Fruit fly (Drosophila melanogaster): ENCODE data around the gene Invadolysin.

Gene Invadolysin

dm6 chr3R:10124764-10125163 is 19.7 kb upstream of the Invadolysin start:
- TF ChIP-seq CG9948 (tag; optimal IDR thresholded peaks at IDR 0.05) (no peak), CG15710 (tag; optimal IDR thresholded peaks at IDR 0.05) (no peak), CG34367 (tag; optimal IDR thresholded peaks at IDR 0.05) (no peak), Snoo (tag; optimal IDR thresholded peaks at IDR 0.05) (no peak), Pif1A (GFP tag; optimal IDR thresholded peaks at IDR 0.05) (no peak), CG8159 (tag; optimal IDR thresholded peaks at IDR 0.05) (no peak), CG13204 (GFP tag; optimal IDR thresholded peaks at IDR 0.05) (no peak), CG17806 (tag; optimal IDR thresholded peaks at IDR 0.05) (no peak), rn (GFP tag; IDR thresholded peaks at IDR 0.05) (no peak), fd96Ca (GFP tag; IDR thresholded peaks at IDR 0.05) (0 out of 3 replicates have a peak, but pooled peaks have one; percentile 29), gl (tag; optimal IDR thresholded peaks at IDR 0.05) (no peak), CG4496 (GFP tag; IDR thresholded peaks at IDR 0.05) (peak; percentile 41; the same call in 1 of the 3 replicates), D1 (tag; optimal IDR thresholded peaks at IDR 0.05) (no peak), EcR (GFP tag; optimal IDR thresholded peaks at IDR 0.05) (no peak), CG10348 (GFP tag; IDR thresholded peaks at IDR 0.05) (no peak), CG32121 (GFP tag; IDR thresholded peaks at IDR 0.05) (no peak), CG12605 (GFP tag; IDR thresholded peaks at IDR 0.05) (no peak), CG8301 (tag; optimal IDR thresholded peaks at IDR 0.05) (peak; percentile 45), CG14655 (GFP tag; optimal IDR thresholded peaks at IDR 0.05) (peak; percentile 52), Ets98B (GFP tag; IDR thresholded peaks at IDR 0.05) (peak; percentile 42; the same call in 1 of the 2 replicates), Pif1B (GFP tag; optimal IDR thresholded peaks at IDR 0.05) (no peak)

- TF ChIP-seq D1 (tag; optimal IDR thresholded peaks at IDR 0.05): no peak
- peak; percentile 25; the same call in 1 of the 3 replicates for TF ChIP-seq fd96Ca (GFP tag; IDR thresholded peaks at IDR 0.05)
- TF ChIP-seq Snoo (tag; optimal IDR thresholded peaks at IDR 0.05): no peak
- TF ChIP-seq CG4496 (GFP tag; IDR thresholded peaks at IDR 0.05): 0 out of 3 replicates have a peak, but pooled peaks have one; percentile 41
- TF ChIP-seq Pif1B (GFP tag; optimal IDR thresholded peaks at IDR 0.05): peak; percentile 50
- TF ChIP-seq CG8159 (tag; optimal IDR thresholded peaks at IDR 0.05): no peak
- peak; percentile 63; the same call in 1 of the 2 replicates for TF ChIP-seq Ets98B (GFP tag; IDR thresholded peaks at IDR 0.05)
- TF ChIP-seq gl (tag; optimal IDR thresholded peaks at IDR 0.05): peak; percentile 11
- peak; percentile 41 for TF ChIP-seq EcR (GFP tag; optimal IDR thresholded peaks at IDR 0.05)
- 0 out of 2 replicates have a peak, but pooled peaks have one; percentile 13 for TF ChIP-seq CG32121 (GFP tag; IDR thresholded peaks at IDR 0.05)
- TF ChIP-seq CG17806 (tag; optimal IDR thresholded peaks at IDR 0.05): no peak
Observed at dm6 chr3R:10125477-10125876, 19.0 kb upstream of the Invadolysin start, which contains the start of gene knk. knk (minus strand) TSS chr3R:10125664.

dm6 chr3R:10130091-10130490 is 14.4 kb upstream of the Invadolysin start:
- TF ChIP-seq CG12605 (GFP tag; IDR thresholded peaks at IDR 0.05): peak; percentile 70
- TF ChIP-seq Ets98B (GFP tag; IDR thresholded peaks at IDR 0.05): peak; percentile 87
- peak; percentile 56 for TF ChIP-seq CG8159 (tag; optimal IDR thresholded peaks at IDR 0.05)
- TF ChIP-seq gl (tag; optimal IDR thresholded peaks at IDR 0.05): no peak
- TF ChIP-seq EcR (GFP tag; optimal IDR thresholded peaks at IDR 0.05): no peak
- peak; percentile 43 for TF ChIP-seq Pif1B (GFP tag; optimal IDR thresholded peaks at IDR 0.05)
- TF ChIP-seq CG4496 (GFP tag; IDR thresholded peaks at IDR 0.05): peak; percentile 80; the same call in 2 of the 3 replicates
- peak; percentile 61 for TF ChIP-seq Pif1A (GFP tag; optimal IDR thresholded peaks at IDR 0.05)
- peak; percentile 40 for TF ChIP-seq CG15710 (tag; optimal IDR thresholded peaks at IDR 0.05)
- peak; percentile 90 for TF ChIP-seq CG32121 (GFP tag; IDR thresholded peaks at IDR 0.05)
- peak; percentile 64 for TF ChIP-seq CG8301 (tag; optimal IDR thresholded peaks at IDR 0.05)
- TF ChIP-seq CG10348 (GFP tag; IDR thresholded peaks at IDR 0.05): peak; percentile 38; the same call in 1 of the 2 replicates
- peak; percentile 59 for TF ChIP-seq CG14655 (GFP tag; optimal IDR thresholded peaks at IDR 0.05)
- peak; percentile 68 for TF ChIP-seq rn (GFP tag; IDR thresholded peaks at IDR 0.05)
- TF ChIP-seq CG9948 (tag; optimal IDR thresholded peaks at IDR 0.05): peak; percentile 45
- TF ChIP-seq CG13204 (GFP tag; optimal IDR thresholded peaks at IDR 0.05): no peak
- TF ChIP-seq CG17806 (tag; optimal IDR thresholded peaks at IDR 0.05): peak; percentile 58
- TF ChIP-seq CG34367 (tag; optimal IDR thresholded peaks at IDR 0.05): peak; percentile 24
- TF ChIP-seq D1 (tag; optimal IDR thresholded peaks at IDR 0.05): no peak
- peak; percentile 43 for TF ChIP-seq Snoo (tag; optimal IDR thresholded peaks at IDR 0.05)
- TF ChIP-seq fd96Ca (GFP tag; IDR thresholded peaks at IDR 0.05): no peak

dm6 chr3R:10130975-10131529 is 13.4 kb upstream of the Invadolysin start:
- TF ChIP-seq Pif1B (GFP tag; optimal IDR thresholded peaks at IDR 0.05) (no peak), Pif1A (GFP tag; optimal IDR thresholded peaks at IDR 0.05) (no peak), CG8159 (tag; optimal IDR thresholded peaks at IDR 0.05) (no peak), CG14655 (GFP tag; optimal IDR thresholded peaks at IDR 0.05) (no peak), CG9948 (tag; optimal IDR thresholded peaks at IDR 0.05) (no peak), CG34367 (tag; optimal IDR thresholded peaks at IDR 0.05) (no peak), CG15710 (tag; optimal IDR thresholded peaks at IDR 0.05) (no peak), EcR (GFP tag; optimal IDR thresholded peaks at IDR 0.05) (no peak), CG17806 (tag; optimal IDR thresholded peaks at IDR 0.05) (no peak)

- TF ChIP-seq CG32121 (GFP tag; IDR thresholded peaks at IDR 0.05): no peak
- peak; percentile 12 for TF ChIP-seq Pif1A (GFP tag; optimal IDR thresholded peaks at IDR 0.05)
- peak; percentile 76 for TF ChIP-seq CG13204 (GFP tag; optimal IDR thresholded peaks at IDR 0.05)
- TF ChIP-seq rn (GFP tag; IDR thresholded peaks at IDR 0.05): no peak
- TF ChIP-seq CG12605 (GFP tag; IDR thresholded peaks at IDR 0.05): no peak
- no peak for TF ChIP-seq CG15710 (tag; optimal IDR thresholded peaks at IDR 0.05)
- peak; percentile 8 for TF ChIP-seq Snoo (tag; optimal IDR thresholded peaks at IDR 0.05)
- TF ChIP-seq Pif1B (GFP tag; optimal IDR thresholded peaks at IDR 0.05): peak; percentile 1
- no peak for TF ChIP-seq CG34367 (tag; optimal IDR thresholded peaks at IDR 0.05)
- peak; percentile 15 for TF ChIP-seq CG8301 (tag; optimal IDR thresholded peaks at IDR 0.05)
- no peak for TF ChIP-seq CG4496 (GFP tag; IDR thresholded peaks at IDR 0.05)
- no peak for TF ChIP-seq fd96Ca (GFP tag; IDR thresholded peaks at IDR 0.05)
- TF ChIP-seq CG10348 (GFP tag; IDR thresholded peaks at IDR 0.05): no peak
- TF ChIP-seq CG17806 (tag; optimal IDR thresholded peaks at IDR 0.05): peak; percentile 20
- no peak for TF ChIP-seq D1 (tag; optimal IDR thresholded peaks at IDR 0.05)
- TF ChIP-seq EcR (GFP tag; optimal IDR thresholded peaks at IDR 0.05): peak; percentile 31
- TF ChIP-seq gl (tag; optimal IDR thresholded peaks at IDR 0.05): no peak
- TF ChIP-seq CG14655 (GFP tag; optimal IDR thresholded peaks at IDR 0.05): peak; percentile 21
- peak; percentile 5 for TF ChIP-seq CG8159 (tag; optimal IDR thresholded peaks at IDR 0.05)
- TF ChIP-seq Ets98B (GFP tag; IDR thresholded peaks at IDR 0.05): no peak
- peak; percentile 11 for TF ChIP-seq CG9948 (tag; optimal IDR thresholded peaks at IDR 0.05)
Observed at dm6 chr3R:10132906-10133416, 11.5 kb upstream of the Invadolysin start.
